In genomic region chr3R:5791497-5791896, dm6 we compare ENCODE assay signal across 1 fruit fly cellular context.
TF ChIP-seq lines count a peak whose summit lies in the region.

TSS of gene Hpf1 (plus strand) at chr3R:5791879.

TF ChIP-seq in whole organism, embryonic, 481 proteins besides CTCF, POLR2A, EP300 and RAD21 (continued from another document and continues in another):
- TF ChIP-seq trem (tag; optimal IDR thresholded peaks at IDR 0.05; lab: Kevin White, UChicago) (peak; percentile 94), ara (GFP tag; IDR thresholded peaks at IDR 0.05; lab: Robert Waterston, UW) (peak; percentile 96), wdn (GFP tag; IDR thresholded peaks at IDR 0.05; lab: Robert Waterston, UW) (peak; percentile 97), Hr78 (GFP tag; optimal IDR thresholded peaks at IDR 0.05; lab: Kevin White, UChicago) (no peak), Opbp (GFP tag; IDR thresholded peaks at IDR 0.05; lab: Robert Waterston, UW; ENCODE audit: partially characterized antibody) (peak; percentile 61; the same call in 1 of the 3 replicates), CG11085 (GFP tag; IDR thresholded peaks at IDR 0.05; lab: Robert Waterston, UW) (peak; percentile 96), amos (GFP tag; IDR thresholded peaks at IDR 0.05; lab: Robert Waterston, UW; ENCODE audit: partially characterized antibody) (no peak), CG10979 (tag; optimal IDR thresholded peaks at IDR 0.05; lab: Kevin White, UChicago) (peak; percentile 98), CG31441 (GFP tag; IDR thresholded peaks at IDR 0.05; lab: Robert Waterston, UW) (peak; percentile 98), nmo (GFP tag; optimal IDR thresholded peaks at IDR 0.05; lab: Kevin White, UChicago) (peak; percentile 98), Gsc (GFP tag; IDR thresholded peaks at IDR 0.05; lab: Robert Waterston, UW) (peak; percentile 92), CG15269 (tag; optimal IDR thresholded peaks at IDR 0.05; lab: Kevin White, UChicago) (peak; percentile 99), CG3847 (GFP tag; IDR thresholded peaks at IDR 0.05; lab: Robert Waterston, UW) (peak; percentile 98), CG1792 (GFP tag; optimal IDR thresholded peaks at IDR 0.05; lab: Kevin White, UChicago) (peak; percentile 97), Usf (GFP tag; optimal IDR thresholded peaks at IDR 0.05; lab: Kevin White, UChicago) (peak; percentile 95), CG43689 (GFP tag; IDR thresholded peaks at IDR 0.05; lab: Robert Waterston, UW) (peak; percentile 94), hb (GFP tag; IDR thresholded peaks at IDR 0.05; lab: Robert Waterston, UW; ENCODE audit: partially characterized antibody) (no peak), ATbp (GFP tag; optimal IDR thresholded peaks at IDR 0.05; lab: Kevin White, UChicago) (peak; percentile 95), CG8388 (GFP tag; optimal IDR thresholded peaks at IDR 0.05; lab: Kevin White, UChicago) (peak; percentile 96), CG2199 (GFP tag; IDR thresholded peaks at IDR 0.05; lab: Robert Waterston, UW) (peak; percentile 85; the same call in 2 of the 3 replicates), Dfd (GFP tag; optimal IDR thresholded peaks at IDR 0.05; lab: Kevin White, UChicago) (peak in 1 of 2 experiments; percentile 19), CG12104 (GFP tag; optimal IDR thresholded peaks at IDR 0.05; lab: Kevin White, UChicago) (peak; percentile 95), CG31224 (GFP tag; IDR thresholded peaks at IDR 0.05; lab: Robert Waterston, UW) (peak; percentile 95), row (GFP tag; IDR thresholded peaks at IDR 0.05; lab: Robert Waterston, UW) (peak; percentile 99), pb (GFP tag; optimal IDR thresholded peaks at IDR 0.05; lab: Kevin White, UChicago) (peak; percentile 97), CG12236 (GFP tag; optimal IDR thresholded peaks at IDR 0.05; lab: Kevin White, UChicago) (peak; percentile 98), Dip2 (GFP tag; IDR thresholded peaks at IDR 0.05; lab: Robert Waterston, UW) (peak; percentile 73), CG32767 (GFP tag; IDR thresholded peaks at IDR 0.05; lab: Robert Waterston, UW) (peak; percentile 97), CG10366 (GFP tag; IDR thresholded peaks at IDR 0.05; lab: Robert Waterston, UW) (peak; percentile 97), CG12071 (GFP tag; optimal IDR thresholded peaks at IDR 0.05; lab: Kevin White, UChicago) (peak; percentile 98), dati (GFP tag; IDR thresholded peaks at IDR 0.05; lab: Robert Waterston, UW) (peak; percentile 93), Med (GFP tag; lab: Kevin White, UChicago) (peak; percentile 100), pfk (GFP tag; optimal IDR thresholded peaks at IDR 0.05; lab: Kevin White, UChicago) (peak; percentile 51), NfI (GFP tag; optimal IDR thresholded peaks at IDR 0.05; lab: Kevin White, UChicago) (peak; percentile 98), hth (optimal IDR thresholded peaks at IDR 0.05; lab: Kevin White, UChicago) (no peak), CG9215 (GFP tag; IDR thresholded peaks at IDR 0.05; lab: Robert Waterston, UW) (peak; percentile 97), Asciz (GFP tag; optimal IDR thresholded peaks at IDR 0.05; lab: Kevin White, UChicago) (peak; percentile 96), CG2120 (GFP tag; optimal IDR thresholded peaks at IDR 0.05; lab: Kevin White, UChicago) (peak; percentile 99), lov (optimal IDR thresholded peaks at IDR 0.05; lab: Kevin White, UChicago) (no peak), lov (GFP tag; IDR thresholded peaks at IDR 0.05; lab: Robert Waterston, UW) (peak; percentile 92), CG18764 (GFP tag; optimal IDR thresholded peaks at IDR 0.05; lab: Kevin White, UChicago) (peak; percentile 97), Scr (GFP tag; IDR thresholded peaks at IDR 0.05; lab: Robert Waterston, UW; ENCODE audit: partially characterized antibody) (peak; percentile 23; the same call in 1 of the 2 replicates), CG11247 (GFP tag; IDR thresholded peaks at IDR 0.05; lab: Robert Waterston, UW) (peak; percentile 97), nerfin-2 (GFP tag; IDR thresholded peaks at IDR 0.05; lab: Robert Waterston, UW; ENCODE audit: partially characterized antibody) (no peak), inv (GFP tag; IDR thresholded peaks at IDR 0.05; lab: Robert Waterston, UW; ENCODE audit: partially characterized antibody) (no peak), CG3995 (GFP tag; optimal IDR thresholded peaks at IDR 0.05; lab: Kevin White, UChicago) (peak; percentile 93), cwo (GFP tag; optimal IDR thresholded peaks at IDR 0.05; lab: Kevin White, UChicago) (peak; percentile 96), CG2875 (GFP tag; optimal IDR thresholded peaks at IDR 0.05; lab: Kevin White, UChicago) (peak; percentile 95), Lhr (GFP tag; optimal IDR thresholded peaks at IDR 0.05; lab: Kevin White, UChicago) (peak; percentile 93), Elba2 (GFP tag; optimal IDR thresholded peaks at IDR 0.05; lab: Kevin White, UChicago) (peak; percentile 78), GATAe (GFP tag; conservative IDR thresholded peaks at IDR 0.05; lab: Robert Waterston, UW) (peak; percentile 96), CG2129 (GFP tag; IDR thresholded peaks at IDR 0.05; lab: Robert Waterston, UW; ENCODE audit: partially characterized antibody) (no peak), odd (GFP tag; optimal IDR thresholded peaks at IDR 0.05; lab: Kevin White, UChicago) (peak; percentile 96), Dll (GFP tag; IDR thresholded peaks at IDR 0.05; lab: Robert Waterston, UW; ENCODE audit: partially characterized antibody) (peak; percentile 55; the same call in 3 of the 4 replicates), Sox100B (GFP tag; optimal IDR thresholded peaks at IDR 0.05; lab: Kevin White, UChicago) (peak; percentile 96), oc (tag; optimal IDR thresholded peaks at IDR 0.05; lab: Kevin White, UChicago) (peak; percentile 97), pita (GFP tag; optimal IDR thresholded peaks at IDR 0.05; lab: Kevin White, UChicago) (no peak), HLH54F (GFP tag; optimal IDR thresholded peaks at IDR 0.05; lab: Kevin White, UChicago) (peak; percentile 99), CG18011 (GFP tag; optimal IDR thresholded peaks at IDR 0.05; lab: Kevin White, UChicago) (peak; percentile 92), Trl (optimal IDR thresholded peaks at IDR 0.05; lab: Kevin White, UChicago) (no peak), Trl (GFP tag; optimal IDR thresholded peaks at IDR 0.05; lab: Kevin White, UChicago) (peak; percentile 99), gcm2 (GFP tag; optimal IDR thresholded peaks at IDR 0.05; lab: Kevin White, UChicago) (peak; percentile 96), CG1529 (GFP tag; optimal IDR thresholded peaks at IDR 0.05; lab: Kevin White, UChicago) (peak; percentile 94), kah (GFP tag; optimal IDR thresholded peaks at IDR 0.05; lab: Kevin White, UChicago) (peak; percentile 92), pum (GFP tag; optimal IDR thresholded peaks at IDR 0.05; lab: Kevin White, UChicago) (peak; percentile 98), CG10147 (GFP tag; optimal IDR thresholded peaks at IDR 0.05; lab: Kevin White, UChicago) (peak; percentile 98), C15 (GFP tag; IDR thresholded peaks at IDR 0.05; lab: Robert Waterston, UW) (peak; percentile 94), CG5245 (GFP tag; optimal IDR thresholded peaks at IDR 0.05; lab: Kevin White, UChicago) (peak; percentile 97), Hr3 (GFP tag; optimal IDR thresholded peaks at IDR 0.05; lab: Kevin White, UChicago) (peak; percentile 98), CG14441 (GFP tag; IDR thresholded peaks at IDR 0.05; lab: Robert Waterston, UW) (peak; percentile 99), pan (optimal IDR thresholded peaks at IDR 0.05; lab: Kevin White, UChicago) (no peak), pan (GFP tag; optimal IDR thresholded peaks at IDR 0.05 in 1 of 2, IDR thresholded peaks at IDR 0.05 in 1 of 2) (peak in 1 of 2 experiments; percentile 98), CG6854 (GFP tag; optimal IDR thresholded peaks at IDR 0.05; lab: Kevin White, UChicago) (peak; percentile 97), CG16815 (GFP tag; optimal IDR thresholded peaks at IDR 0.05; lab: Kevin White, UChicago) (peak; percentile 98), CG15696 (tag; optimal IDR thresholded peaks at IDR 0.05; lab: Kevin White, UChicago) (peak; percentile 94), B-H2 (GFP tag; optimal IDR thresholded peaks at IDR 0.05; lab: Kevin White, UChicago) (peak; percentile 97), fu2 (GFP tag; optimal IDR thresholded peaks at IDR 0.05; lab: Kevin White, UChicago) (peak; percentile 99), H15 (GFP tag; IDR thresholded peaks at IDR 0.05; lab: Robert Waterston, UW) (peak; percentile 97), CG16863 (GFP tag; optimal IDR thresholded peaks at IDR 0.05; lab: Kevin White, UChicago) (peak; percentile 98), dan (GFP tag; IDR thresholded peaks at IDR 0.05; lab: Robert Waterston, UW) (peak; percentile 83), seq (GFP tag; IDR thresholded peaks at IDR 0.05; lab: Robert Waterston, UW) (peak; percentile 99), bab2 (GFP tag; optimal IDR thresholded peaks at IDR 0.05; lab: Kevin White, UChicago) (peak; percentile 99), CG13894 (tag; optimal IDR thresholded peaks at IDR 0.05; lab: Kevin White, UChicago) (peak; percentile 98), sna (GFP tag; IDR thresholded peaks at IDR 0.05; lab: Robert Waterston, UW; ENCODE audit: partially characterized antibody) (no peak), Camta (GFP tag; optimal IDR thresholded peaks at IDR 0.05; lab: Kevin White, UChicago) (peak; percentile 98), Ets65A (GFP tag; lab: Kevin White, UChicago) (peak; percentile 100), phol (tag; optimal IDR thresholded peaks at IDR 0.05; lab: Kevin White, UChicago) (peak; percentile 98), bsh (GFP tag; optimal IDR thresholded peaks at IDR 0.05; lab: Kevin White, UChicago) (peak; percentile 97 to 98), CG13424 (tag; optimal IDR thresholded peaks at IDR 0.05; lab: Kevin White, UChicago) (peak; percentile 98), BEAF-32 (GFP tag; optimal IDR thresholded peaks at IDR 0.05; lab: Kevin White, UChicago) (peak; percentile 44), sob (GFP tag; IDR thresholded peaks at IDR 0.05; lab: Robert Waterston, UW) (peak; percentile 98), CHES-1-like (GFP tag; optimal IDR thresholded peaks at IDR 0.05; lab: Kevin White, UChicago) (peak; percentile 99), peb (GFP tag; IDR thresholded peaks at IDR 0.05; lab: Robert Waterston, UW) (peak; percentile 96), CG8924 (tag; optimal IDR thresholded peaks at IDR 0.05; lab: Kevin White, UChicago) (peak; percentile 98), jigr1 (GFP tag; IDR thresholded peaks at IDR 0.05; lab: Robert Waterston, UW) (peak; percentile 95), sr (GFP tag; IDR thresholded peaks at IDR 0.05; lab: Robert Waterston, UW) (peak; percentile 86; the same call in 2 of the 3 replicates), az2 (GFP tag; optimal IDR thresholded peaks at IDR 0.05; lab: Kevin White, UChicago) (peak; percentile 99), D19A (tag; optimal IDR thresholded peaks at IDR 0.05; lab: Kevin White, UChicago) (peak; percentile 94), eve (GFP tag; optimal IDR thresholded peaks at IDR 0.05; lab: Kevin White, UChicago) (no peak), HHEX (GFP tag; optimal IDR thresholded peaks at IDR 0.05; lab: Kevin White, UChicago) (peak; percentile 98), pnt (GFP tag; optimal IDR thresholded peaks at IDR 0.05; lab: Kevin White, UChicago) (peak; percentile 98), Xrp1 (GFP tag; IDR thresholded peaks at IDR 0.05; lab: Robert Waterston, UW) (peak; percentile 99), lola (GFP tag; optimal IDR thresholded peaks at IDR 0.05; lab: Kevin White, UChicago) (peak in 1 of 3 experiments; percentile 96), gsb (GFP tag; IDR thresholded peaks at IDR 0.05; lab: Robert Waterston, UW) (peak; percentile 96), tll (GFP tag; optimal IDR thresholded peaks at IDR 0.05; lab: Kevin White, UChicago) (peak; percentile 24 to 91), CG1602 (GFP tag; optimal IDR thresholded peaks at IDR 0.05; lab: Kevin White, UChicago) (peak; percentile 98), CG17385 (GFP tag; optimal IDR thresholded peaks at IDR 0.05; lab: Kevin White, UChicago) (peak; percentile 99), Sox102F (GFP tag; optimal IDR thresholded peaks at IDR 0.05; lab: Kevin White, UChicago) (peak; percentile 99), CG7372 (GFP tag; IDR thresholded peaks at IDR 0.05; lab: Robert Waterston, UW) (peak; percentile 98), CG9817 (tag; optimal IDR thresholded peaks at IDR 0.05; lab: Kevin White, UChicago) (peak; percentile 98), CG17612 (GFP tag; IDR thresholded peaks at IDR 0.05; lab: Robert Waterston, UW) (peak; percentile 95), CG13296 (GFP tag; optimal IDR thresholded peaks at IDR 0.05; lab: Kevin White, UChicago) (peak; percentile 99), lab (GFP tag; optimal IDR thresholded peaks at IDR 0.05; lab: Kevin White, UChicago) (peak; percentile 99), CG2889 (GFP tag; IDR thresholded peaks at IDR 0.05; lab: Robert Waterston, UW) (peak; percentile 96), chn (GFP tag; optimal IDR thresholded peaks at IDR 0.05; lab: Kevin White, UChicago) (peak; percentile 99), Aef1 (GFP tag; IDR thresholded peaks at IDR 0.05; lab: Robert Waterston, UW) (peak; percentile 98), Sry-β (GFP tag; optimal IDR thresholded peaks at IDR 0.05; lab: Kevin White, UChicago) (peak; percentile 65), Jarid2 (GFP tag; optimal IDR thresholded peaks at IDR 0.05; lab: Kevin White, UChicago) (peak; percentile 84), CG1832 (GFP tag; optimal IDR thresholded peaks at IDR 0.05; lab: Kevin White, UChicago) (no peak), Chrac-16 (GFP tag; optimal IDR thresholded peaks at IDR 0.05; lab: Kevin White, UChicago) (peak; percentile 99), br (optimal IDR thresholded peaks at IDR 0.05; lab: Kevin White, UChicago) (no peak), CG42726 (GFP tag; IDR thresholded peaks at IDR 0.05; lab: Robert Waterston, UW; ENCODE audit: partially characterized antibody) (0 out of 2 replicates have a peak, but pooled peaks have one; percentile 29), CG18262 (tag; optimal IDR thresholded peaks at IDR 0.05; lab: Kevin White, UChicago) (peak; percentile 98), gcm (GFP tag; optimal IDR thresholded peaks at IDR 0.05; lab: Kevin White, UChicago) (peak; percentile 97), CG13775 (GFP tag; optimal IDR thresholded peaks at IDR 0.05; lab: Kevin White, UChicago) (peak; percentile 98), ken (GFP tag; IDR thresholded peaks at IDR 0.05; lab: Robert Waterston, UW) (peak; percentile 97), Hr39 (optimal IDR thresholded peaks at IDR 0.05; lab: Kevin White, UChicago) (no peak), aop (GFP tag; IDR thresholded peaks at IDR 0.05; lab: Robert Waterston, UW) (peak; percentile 91), CG13624 (GFP tag; optimal IDR thresholded peaks at IDR 0.05; lab: Kevin White, UChicago) (peak; percentile 99), trh (GFP tag; optimal IDR thresholded peaks at IDR 0.05; lab: Kevin White, UChicago) (peak; percentile 96)
